Worm (Caenorhabditis elegans) whole organism, L1 larva: ENCODE measurements around the gene F35B12.9.

ENCODE experiments used
- hlh-17 ChIP-seq: fragments of 200-800 bp; sonication (Bioruptor generic); optimal IDR thresholded peaks from 2 replicates; lab custom pipeline; 2018; ENCODE audit warnings: missing genetic modification characterization, mild to moderate bottlenecking, missing compliant biosample characterization, moderate library complexity, borderline replicate concordance
- lin-39 ChIP-seq: fragments of 150-350 bp; optimal IDR thresholded peaks from 2 replicates; lab custom pipeline; 2014; ENCODE audit warnings: missing biosample characterization, missing genetic modification reagents, missing genetic modification characterization
- mdl-1 ChIP-seq, 2 experiments: fragments of 150-350 bp; optimal IDR thresholded peaks; 2 replicates each; lab custom pipeline; 2014 to 2017; ENCODE audit warnings: missing biosample characterization in 2 of 2, missing genetic modification characterization in 2 of 2, inconsistent platforms in 1 of 2
- nhr-237 ChIP-seq: fragments of 150-350 bp; optimal IDR thresholded peaks from 2 replicates; lab custom pipeline; 2014; ENCODE audit warnings: missing biosample characterization, missing genetic modification characterization
- pqm-1 ChIP-seq: sonication (generic microtip); optimal IDR thresholded peaks from 3 replicates; lab custom pipeline; 2017; ENCODE audit warnings: missing biosample characterization, missing genetic modification characterization
- sox-4 ChIP-seq: sonication (generic microtip); optimal IDR thresholded peaks from 2 replicates; lab custom pipeline; 2016; ENCODE audit warnings: missing genetic modification characterization, missing compliant biosample characterization
- ztf-11 ChIP-seq, 2 experiments: sonication (generic microtip); optimal IDR thresholded peaks; 2 replicates each; lab custom pipeline; 2016 to 2017; ENCODE audit warnings: missing genetic modification characterization in 2 of 2, missing biosample characterization in 1 of 2, missing compliant biosample characterization in 1 of 2

DNA sequence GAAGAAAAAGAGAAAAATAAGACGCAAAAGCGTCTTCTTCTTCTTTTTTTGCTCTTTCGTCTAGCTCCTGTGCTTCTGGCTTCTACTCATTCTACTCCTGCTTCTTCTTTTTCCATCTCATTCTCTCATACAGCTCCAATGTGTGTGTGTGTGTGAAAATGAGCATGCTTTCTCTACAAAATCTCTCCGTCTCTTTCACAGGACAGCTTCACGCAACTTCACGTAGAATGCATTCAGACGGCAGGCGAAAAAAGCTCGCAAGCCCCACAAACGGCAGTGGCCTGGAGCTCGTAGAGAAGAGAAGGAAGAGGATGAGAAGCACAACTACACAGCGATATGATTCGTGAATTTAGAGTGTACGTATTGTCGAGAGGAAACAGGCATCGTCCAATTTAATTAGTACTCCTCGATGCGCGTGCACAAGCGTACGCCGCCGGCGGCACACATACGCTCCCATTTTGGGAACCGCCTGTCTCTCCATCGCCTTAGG lies 40.4 kb downstream of the F35B12.9 start:
- TF ChIP-seq ztf-11 (tag; optimal IDR thresholded peaks at IDR 0.05; lab: Kevin White, UChicago) (peak in 1 of 2 experiments; percentile 44), sox-4 (tag; lab: Kevin White, UChicago) (no peak), nhr-237 (no peak), pqm-1 (tag; lab: Kevin White, UChicago) (no peak), hlh-17 (no peak), lin-39 (tag; lab: Kevin White, UChicago) (no peak), mdl-1 (tag; optimal IDR thresholded peaks at IDR 0.05; lab: Kevin White, UChicago) (no peak)
